Worm (Caenorhabditis elegans) whole organism, young adult: Measurements from ENCODE around the gene T21C9.11.

Experiments
- B0336.3 ChIP-seq: fragments of 200-800 bp; sonication (Bioruptor generic); IDR thresholded peaks from 2 replicates; pipeline ENCODE4 v1.3.6; 2022; ENCODE audit warnings: missing genetic modification characterization, missing compliant biosample characterization
- F39B2.1 ChIP-seq: fragments of 200-800 bp; sonication (Bioruptor generic); IDR thresholded peaks from 2 replicates; pipeline ENCODE4 v1.3.6; 2022; ENCODE audit warnings: missing genetic modification reagents, missing genetic modification characterization, missing compliant biosample characterization
- F57A8.1 ChIP-seq: fragments of 200-800 bp; sonication (Bioruptor generic); optimal IDR thresholded peaks from 2 replicates; lab custom pipeline; 2018; ENCODE audit warnings: mild to moderate bottlenecking, missing genetic modification characterization, moderate library complexity, missing compliant biosample characterization
- aptf-2 ChIP-seq: fragments of 200-800 bp; sonication (Bioruptor generic); conservative IDR thresholded peaks from 2 replicates; pipeline ENCODE4 v1.3.6; 2022; ENCODE audit warnings: missing genetic modification reagents, missing genetic modification characterization, missing compliant biosample characterization
- athp-1 ChIP-seq: sonication (generic microtip); optimal IDR thresholded peaks from 2 replicates; lab custom pipeline; 2017; ENCODE audit warnings: mild to moderate bottlenecking, missing genetic modification characterization, missing compliant biosample characterization
- attf-5 ChIP-seq: fragments of 200-800 bp; sonication (Bioruptor generic); optimal IDR thresholded peaks from 2 replicates; lab custom pipeline; 2018; ENCODE audit warnings: mild to moderate bottlenecking, missing genetic modification characterization, missing compliant biosample characterization
- ceh-91 ChIP-seq: fragments of 200-800 bp; sonication (Bioruptor generic); IDR thresholded peaks from 2 replicates; pipeline ENCODE4 v1.3.6; 2022; ENCODE audit warnings: missing genetic modification reagents, missing genetic modification characterization, missing compliant biosample characterization
- chd-7 ChIP-seq: sonication (generic microtip); optimal IDR thresholded peaks from 2 replicates; lab custom pipeline; 2016; ENCODE audit warnings: mild to moderate bottlenecking, missing genetic modification characterization, moderate library complexity, missing compliant biosample characterization
- die-1 ChIP-seq: sonication (generic microtip); optimal IDR thresholded peaks from 2 replicates; lab custom pipeline; 2016; ENCODE audit warnings: missing genotype, mild to moderate bottlenecking, missing genetic modification characterization, missing compliant biosample characterization
- hrde-1 ChIP-seq: sonication (generic microtip); optimal IDR thresholded peaks from 2 replicates; lab custom pipeline; 2016; ENCODE audit warnings: missing genetic modification characterization, mild to moderate bottlenecking, missing compliant biosample characterization, moderate library complexity, missing genotype, missing genetic modification reagents, borderline replicate concordance
- lin-54 ChIP-seq: fragments of 200-800 bp; sonication (Bioruptor generic); optimal IDR thresholded peaks from 2 replicates; lab custom pipeline; 2018; ENCODE audit warnings: mild to moderate bottlenecking, missing genetic modification characterization, missing compliant biosample characterization
- lsl-1 ChIP-seq: fragments of 200-800 bp; sonication (Bioruptor generic); optimal IDR thresholded peaks from 2 replicates; lab custom pipeline; 2018; ENCODE audit warnings: mild to moderate bottlenecking, missing genetic modification characterization, moderate library complexity, missing compliant biosample characterization
- mcd-1 ChIP-seq: fragments of 200-800 bp; sonication (Bioruptor generic); IDR thresholded peaks from 2 replicates; pipeline ENCODE4 v1.3.6; 2022; ENCODE audit warnings: missing genetic modification reagents, missing genetic modification characterization, missing compliant biosample characterization
- mxl-1 ChIP-seq: sonication (generic microtip); optimal IDR thresholded peaks from 2 replicates; lab custom pipeline; 2016; ENCODE audit warnings: missing genetic modification characterization, missing compliant biosample characterization
- nfyb-1 ChIP-seq: fragments of 200-800 bp; sonication (Bioruptor generic); IDR thresholded peaks from 2 replicates; pipeline ENCODE4 v1.3.6; 2022; ENCODE audit warnings: missing genetic modification reagents, missing genetic modification characterization, missing compliant biosample characterization
- nhr-80 ChIP-seq: sonication (generic microtip); optimal IDR thresholded peaks from 2 replicates; lab custom pipeline; 2016; ENCODE audit warnings: missing genetic modification characterization, missing compliant biosample characterization
- tbp1 ChIP-seq: fragments of 200-800 bp; sonication (Bioruptor generic); optimal IDR thresholded peaks from 2 replicates; lab custom pipeline; 2018; ENCODE audit warnings: mild to moderate bottlenecking, missing genetic modification characterization, missing compliant biosample characterization
- zfh-2 ChIP-seq: fragments of 200-800 bp; sonication (Bioruptor generic); conservative IDR thresholded peaks from 2 replicates; pipeline ENCODE4 v1.3.6; 2022; ENCODE audit warnings: missing genetic modification reagents, missing genetic modification characterization, missing compliant biosample characterization
- ztf-3 ChIP-seq: fragments of 200-800 bp; sonication (Bioruptor generic); optimal IDR thresholded peaks from 2 replicates; lab custom pipeline; 2018; ENCODE audit warnings: mild to moderate bottlenecking, missing genetic modification characterization, missing compliant biosample characterization

Gene T21C9.11

ce11 chrV:10548981-10549380, 45.7 kb downstream of the T21C9.11 start, which contains the start of gene srd-34:
srd-34 (minus strand) TSS chrV:10549081.
- no peak for TF ChIP-seq F57A8.1 (GFP tag; lab: Kevin White, UChicago)

DNA sequence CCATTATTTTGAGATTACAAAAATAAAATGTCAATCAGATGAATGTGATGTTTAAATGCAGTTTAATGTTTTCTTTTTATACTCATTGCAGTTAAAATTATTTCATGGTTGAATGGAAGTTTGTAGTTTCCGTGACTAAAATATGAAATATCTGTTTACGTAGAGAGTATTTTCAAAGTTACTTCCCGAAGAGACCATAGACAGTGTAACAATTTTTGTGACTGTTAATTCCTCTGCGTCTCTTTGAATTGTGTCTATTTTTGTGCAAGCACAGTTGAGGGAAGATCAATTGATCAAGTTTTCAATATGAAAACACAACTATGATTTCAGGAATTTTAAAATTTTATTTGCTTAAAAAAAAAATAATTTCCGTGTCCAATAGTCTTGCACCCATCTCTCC, 48.0 kb downstream of the T21C9.11 start, which contains the start of gene F25D1.5:
F25D1.5 (minus strand) TSS at position 35 of the 400 bp plus-strand sequence.
- no peak for TF ChIP-seq mcd-1 (GFP tag; lab: Robert Waterston, UW)
- no peak for TF ChIP-seq F39B2.1 (GFP tag; lab: Robert Waterston, UW)
- TF ChIP-seq die-1: no peak
- TF ChIP-seq athp-1 (tag; lab: Kevin White, UChicago): no peak
- TF ChIP-seq zfh-2 (GFP tag; lab: Robert Waterston, UW): no peak
- TF ChIP-seq ztf-3 (GFP tag; lab: Kevin White, UChicago): no peak
- TF ChIP-seq nfyb-1 (GFP tag; lab: Robert Waterston, UW): no peak
- no peak for TF ChIP-seq aptf-2 (GFP tag; lab: Robert Waterston, UW)
- TF ChIP-seq hrde-1 (tag; lab: Kevin White, UChicago): no peak
- no peak for TF ChIP-seq lin-54 (GFP tag; lab: Kevin White, UChicago)
- no peak for TF ChIP-seq nhr-80
- TF ChIP-seq attf-5 (GFP tag; lab: Kevin White, UChicago): no peak
- TF ChIP-seq tbp1: no peak
- TF ChIP-seq B0336.3 (GFP tag; lab: Robert Waterston, UW): no peak
- no peak for TF ChIP-seq chd-7 (tag; lab: Kevin White, UChicago)
- no peak for TF ChIP-seq mxl-1 (tag; lab: Kevin White, UChicago)
- no peak for TF ChIP-seq ceh-91 (GFP tag; lab: Robert Waterston, UW)
- TF ChIP-seq lsl-1 (GFP tag; lab: Kevin White, UChicago): no peak
